Fruit fly (Drosophila melanogaster) whole organism, prepupa: Measurements from ENCODE around the gene CG13921.

Source experiments
- Gug ChIP-seq: fragments of 200-800 bp; sonication (Bioruptor generic); IDR thresholded peaks from 2 replicates; pipeline ENCODE4 v1.3.6; 2022; ENCODE audit warnings: missing biosample characterization, missing genetic modification characterization
- acj6 ChIP-seq: fragments of 200-800 bp; sonication (Bioruptor generic); optimal IDR thresholded peaks from 3 replicates; lab custom pipeline; 2016; ENCODE audit warnings: missing biosample characterization, missing genetic modification characterization

DNA sequence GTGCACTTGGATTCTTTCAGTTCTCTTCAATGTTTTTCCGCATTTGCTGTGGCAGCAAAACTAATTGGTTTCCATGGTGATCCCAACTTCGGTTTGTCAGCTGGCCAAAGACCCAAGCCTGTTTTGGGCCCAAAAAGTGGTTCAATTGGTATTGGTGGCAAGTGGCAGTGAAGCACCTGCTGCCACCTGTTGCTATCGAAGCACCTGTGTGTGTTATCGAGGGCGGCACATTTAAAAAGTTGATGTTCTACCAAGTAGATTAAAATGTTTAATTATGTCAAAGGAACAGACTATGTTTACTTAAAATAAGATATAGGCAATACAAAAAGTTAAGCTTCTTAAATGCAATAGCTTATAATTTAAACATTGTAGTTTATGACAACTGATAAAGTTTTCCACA lies 11.1 kb upstream of the CG13921 start, which contains the start of gene Oseg4:
- TF ChIP-seq Gug, result no peak
- no peak for TF ChIP-seq acj6 (GFP tag; lab: Kevin White, UChicago)
